Worm (Caenorhabditis elegans) whole organism, mixed stage, embryonic: ENCODE results near the gene Y97E10AR.3.

ENCODE experiments used
- M03D4.4 ChIP-seq: sonication (generic microtip); optimal IDR thresholded peaks from 2 replicates; lab custom pipeline; 2017; ENCODE audit warnings: mild to moderate bottlenecking, missing genetic modification characterization, missing compliant biosample characterization
- bed-3 ChIP-seq: fragments of 200-800 bp; sonication (Bioruptor generic); optimal IDR thresholded peaks from 3 replicates; lab custom pipeline; 2018; ENCODE audit warnings: mild to moderate bottlenecking, missing genetic modification characterization, moderate library complexity, missing compliant biosample characterization
- blmp-1 ChIP-seq: fragments of 150-350 bp; optimal IDR thresholded peaks from 2 replicates; lab custom pipeline; 2014; ENCODE audit warnings: missing biosample characterization, missing genetic modification characterization
- ceh-39 ChIP-seq: fragments of 150-350 bp; optimal IDR thresholded peaks from 2 replicates; lab custom pipeline; 2014; ENCODE audit warnings: missing biosample characterization, missing genetic modification characterization
- ceh-83 ChIP-seq: fragments of 200-800 bp; sonication (Bioruptor generic); optimal IDR thresholded peaks from 2 replicates; lab custom pipeline; 2018; ENCODE audit warnings: mild to moderate bottlenecking, missing genetic modification characterization, missing compliant biosample characterization
- ces-1 ChIP-seq: fragments of 150-350 bp; optimal IDR thresholded peaks from 2 replicates; lab custom pipeline; 2014; ENCODE audit warnings: missing biosample characterization, missing genetic modification reagents, missing genetic modification characterization
- drap-1 ChIP-seq: fragments of 200-800 bp; sonication (Bioruptor generic); optimal IDR thresholded peaks from 3 replicates; lab custom pipeline; 2018; ENCODE audit warnings: mild to moderate bottlenecking, missing genetic modification characterization, missing compliant biosample characterization
- elt-3 ChIP-seq: fragments of 150-350 bp; optimal IDR thresholded peaks from 2 replicates; lab custom pipeline; 2014; ENCODE audit warnings: missing biosample characterization, missing genetic modification characterization
- flh-1 ChIP-seq: fragments of 200-800 bp; sonication (Bioruptor generic); optimal IDR thresholded peaks from 2 replicates; lab custom pipeline; 2018; ENCODE audit warnings: mild to moderate bottlenecking, missing genetic modification characterization, moderate library complexity, missing compliant biosample characterization
- ham-2 ChIP-seq: fragments of 200-800 bp; sonication (Bioruptor generic); optimal IDR thresholded peaks from 2 replicates; lab custom pipeline; 2018; ENCODE audit warnings: mild to moderate bottlenecking, missing genetic modification characterization, missing compliant biosample characterization
- lin-13 ChIP-seq: fragments of 150-350 bp; optimal IDR thresholded peaks from 2 replicates; lab custom pipeline; 2014; ENCODE audit warnings: missing biosample characterization, missing genetic modification characterization
- lin-32 ChIP-seq: fragments of 200-800 bp; sonication (Bioruptor generic); optimal IDR thresholded peaks from 2 replicates; lab custom pipeline; 2018; ENCODE audit warnings: mild to moderate bottlenecking, missing genetic modification characterization, missing compliant biosample characterization
- lsy-2 ChIP-seq: fragments of 150-350 bp; optimal IDR thresholded peaks from 2 replicates; lab custom pipeline; 2014; ENCODE audit warnings: missing biosample characterization, missing genetic modification characterization
- mab-5 ChIP-seq: fragments of 150-350 bp; optimal IDR thresholded peaks from 2 replicates; lab custom pipeline; 2014; ENCODE audit warnings: missing biosample characterization, missing genetic modification characterization
- mep-1 ChIP-seq: fragments of 150-350 bp; optimal IDR thresholded peaks from 2 replicates; lab custom pipeline; 2017; ENCODE audit warnings: missing biosample characterization, missing genetic modification reagents, missing genetic modification characterization, inconsistent platforms
- nhr-237 ChIP-seq: fragments of 150-350 bp; optimal IDR thresholded peaks from 2 replicates; lab custom pipeline; 2014; ENCODE audit warnings: missing biosample characterization, missing genetic modification characterization
- pha-4 ChIP-seq: fragments of 150-350 bp; optimal IDR thresholded peaks from 2 replicates; lab custom pipeline; 2018; ENCODE audit warnings: missing biosample characterization, missing genetic modification reagents, missing genetic modification characterization
- sem-2 ChIP-seq: fragments of 200-800 bp; sonication (Bioruptor generic); optimal IDR thresholded peaks from 2 replicates; lab custom pipeline; 2018; ENCODE audit warnings: mild to moderate bottlenecking, missing genetic modification characterization, missing compliant biosample characterization
- snpc-4 ChIP-seq: fragments of 150-350 bp; optimal IDR thresholded peaks from 2 replicates; lab custom pipeline; 2014; ENCODE audit warnings: missing biosample characterization, missing genetic modification characterization
- sptf-1 ChIP-seq: sonication (generic microtip); optimal IDR thresholded peaks from 2 replicates; lab custom pipeline; 2017; ENCODE audit warnings: mild to moderate bottlenecking, missing genetic modification characterization, moderate library complexity, missing compliant biosample characterization
- tbx-8 ChIP-seq: fragments of 200-800 bp; sonication (Bioruptor generic); optimal IDR thresholded peaks from 2 replicates; lab custom pipeline; 2018; ENCODE audit warnings: mild to moderate bottlenecking, missing genetic modification characterization, moderate library complexity, missing compliant biosample characterization
- unc-120 ChIP-seq: sonication (generic microtip); optimal IDR thresholded peaks from 2 replicates; lab custom pipeline; 2017; ENCODE audit warnings: missing genetic modification characterization, missing compliant biosample characterization; ENCODE audit not compliant: poor library complexity, severe bottlenecking
- unc-62 ChIP-seq: fragments of 150-350 bp; optimal IDR thresholded peaks from 2 replicates; lab custom pipeline; 2014; ENCODE audit warnings: missing biosample characterization, missing genetic modification reagents, missing genetic modification characterization
- ztf-11 ChIP-seq: fragments of 150-350 bp; optimal IDR thresholded peaks from 2 replicates; lab custom pipeline; 2014; ENCODE audit warnings: missing biosample characterization, missing genetic modification characterization

Gene Y97E10AR.3

DNA sequence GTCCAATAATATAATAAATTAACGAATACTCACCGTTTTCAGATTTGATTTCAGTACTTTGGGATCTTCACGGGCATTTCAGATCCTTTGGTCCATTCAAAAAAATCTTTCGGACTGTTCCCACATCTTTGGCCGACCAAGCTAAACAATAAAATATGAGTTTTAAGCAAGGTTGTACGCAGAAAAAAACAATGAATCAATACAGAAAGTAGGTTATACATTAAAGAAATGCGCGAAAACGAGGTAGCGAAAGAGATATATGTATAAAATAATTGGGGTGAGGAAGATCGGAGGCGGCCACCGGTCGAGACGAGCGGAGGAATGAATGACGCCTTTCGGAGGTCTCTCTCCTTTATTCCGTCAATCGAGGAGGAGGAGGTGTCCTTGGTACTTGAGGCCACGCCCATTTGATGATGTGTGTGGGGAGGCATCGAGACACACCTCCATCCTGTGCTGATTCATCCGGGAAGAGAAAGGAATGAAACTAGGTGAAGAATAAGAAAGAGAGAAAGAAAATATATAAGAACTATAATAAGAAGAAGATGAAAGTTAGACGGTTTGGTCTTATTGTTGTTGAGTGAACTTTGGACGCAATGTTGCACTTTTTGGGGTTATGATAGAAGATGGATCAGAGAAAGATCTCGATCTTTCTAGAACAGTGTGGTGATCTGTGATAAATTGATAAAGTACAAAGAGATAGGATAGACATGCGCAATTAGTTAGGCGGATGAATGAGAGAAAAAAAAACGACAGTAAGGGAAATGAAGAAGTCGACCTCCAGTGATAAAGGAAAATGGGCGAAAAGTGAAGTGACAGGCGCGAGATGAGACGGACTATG is 33.2 kb upstream of the Y97E10AR.3 start:
- TF ChIP-seq blmp-1 (tag; lab: Kevin White, UChicago) = peak; percentile 70
- TF ChIP-seq unc-62 (GFP tag; lab: Kevin White, UChicago) = peak; percentile 43
- TF ChIP-seq ceh-83 (GFP tag; lab: Kevin White, UChicago) = no peak
- TF ChIP-seq tbx-8 (GFP tag; lab: Kevin White, UChicago) = peak; percentile 38
- TF ChIP-seq flh-1 (GFP tag; lab: Kevin White, UChicago) = no peak
- TF ChIP-seq elt-3 = peak; percentile 52

DNA sequence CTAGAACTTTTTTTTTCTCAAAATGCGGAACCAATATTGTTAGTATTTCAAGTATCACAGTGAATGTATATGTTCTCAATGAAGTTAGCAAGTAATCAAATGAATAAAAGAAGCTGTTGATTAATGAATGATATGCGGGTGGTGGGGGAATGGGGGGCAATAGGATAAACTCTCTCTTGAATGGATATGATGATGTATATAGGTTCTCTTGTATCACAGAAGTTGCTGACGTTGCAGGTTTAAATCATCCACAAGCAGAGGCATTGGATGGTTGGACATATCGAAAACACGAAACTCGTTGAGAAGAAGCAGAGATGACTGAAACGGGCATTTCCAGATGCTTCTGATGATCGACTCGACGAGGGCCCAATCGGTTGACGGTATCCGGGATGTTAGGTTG is 32.3 kb upstream of the Y97E10AR.3 start:
- TF ChIP-seq mab-5 (tag; lab: Kevin White, UChicago) (no peak), drap-1 (GFP tag; lab: Kevin White, UChicago) (no peak), ceh-39 (tag; lab: Kevin White, UChicago) (no peak)

DNA sequence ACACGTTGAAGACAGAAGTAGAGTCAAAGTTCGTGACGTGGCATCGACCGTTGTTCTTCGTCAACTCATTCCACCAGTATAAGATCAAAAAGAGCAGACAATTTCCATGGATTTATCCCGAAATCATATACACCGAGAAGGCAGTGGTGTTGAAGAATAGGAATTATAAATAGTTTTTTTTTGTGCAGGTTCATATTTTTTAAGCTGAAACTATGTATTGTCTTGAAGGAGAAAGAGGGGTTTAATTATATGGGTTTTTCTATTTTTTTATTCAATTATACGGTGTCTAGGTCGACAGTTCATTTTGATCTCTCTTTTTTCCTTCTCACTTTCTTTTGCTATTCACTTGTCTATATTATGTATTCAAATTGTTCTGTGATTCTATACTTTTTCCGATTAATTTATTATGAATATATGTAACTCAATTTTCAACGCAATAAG is 31.8 kb upstream of the Y97E10AR.3 start:
- TF ChIP-seq sptf-1 (tag; lab: Kevin White, UChicago) = peak; percentile 14
- TF ChIP-seq ceh-39 (tag; lab: Kevin White, UChicago) = no peak
- no peak for TF ChIP-seq nhr-237 (tag; lab: Kevin White, UChicago)
- TF ChIP-seq M03D4.4 = no peak
- TF ChIP-seq mep-1 (tag; lab: Kevin White, UChicago) = no peak

- TF ChIP-seq lin-13 (no peak), ceh-83 (GFP tag; lab: Kevin White, UChicago) (no peak), snpc-4 (tag; lab: Kevin White, UChicago) (no peak), ces-1 (GFP tag; lab: Kevin White, UChicago) (no peak), unc-120 (tag; lab: Kevin White, UChicago) (no peak), sem-2 (no peak), bed-3 (GFP tag; lab: Kevin White, UChicago) (no peak), unc-62 (GFP tag; lab: Kevin White, UChicago) (no peak), ham-2 (GFP tag; lab: Kevin White, UChicago) (no peak), ztf-11 (tag; lab: Kevin White, UChicago) (no peak), nhr-237 (tag; lab: Kevin White, UChicago) (no peak), mab-5 (tag; lab: Kevin White, UChicago) (no peak), drap-1 (GFP tag; lab: Kevin White, UChicago) (no peak)
Measured at ce11 chrV:8035947-8036346, 28.6 kb upstream of the Y97E10AR.3 start, which contains the start of gene ZC513.14. Gene ZC513.14 (minus strand): TSS chrV:8036047.

ce11 chrV:8034811-8035210 is 27.5 kb upstream of the Y97E10AR.3 start, which contains the start of gene algn-12:
Gene algn-12 (plus strand): TSS chrV:8035111.
- TF ChIP-seq ces-1 (GFP tag; lab: Kevin White, UChicago) = no peak
- TF ChIP-seq, all 35 proteins: peak for 0

DNA sequence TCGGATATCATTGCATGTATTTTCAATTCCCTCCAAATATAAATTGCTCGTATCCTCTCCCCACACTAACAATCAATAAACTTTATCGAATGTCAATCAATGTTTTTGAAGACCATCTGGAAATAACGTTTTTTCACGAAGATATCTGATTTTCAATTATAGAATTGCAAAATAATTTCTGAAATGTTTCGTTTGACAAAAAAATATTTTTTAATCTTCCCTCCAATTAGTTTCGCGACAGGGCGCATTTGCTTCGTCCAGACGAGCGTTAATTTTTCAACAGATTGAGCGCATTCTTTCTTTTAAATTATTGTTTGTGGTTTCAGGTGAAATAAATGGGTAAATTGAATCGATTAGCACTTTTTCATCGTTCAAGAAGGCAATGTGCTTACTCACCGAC is 23.8 kb upstream of the Y97E10AR.3 start, which contains the start of gene vars-1:
Gene vars-1 (plus strand): TSS at position 291 of the 400 bp plus-strand sequence.
- peak; percentile 47 for TF ChIP-seq lsy-2 (tag; lab: Kevin White, UChicago)
- TF ChIP-seq flh-1 (GFP tag; lab: Kevin White, UChicago) = no peak
- no peak for TF ChIP-seq mab-5 (tag; lab: Kevin White, UChicago)
- TF ChIP-seq ces-1 (GFP tag; lab: Kevin White, UChicago) = peak; percentile 49
- TF ChIP-seq blmp-1 (tag; lab: Kevin White, UChicago) = no peak
- TF ChIP-seq mep-1 (tag; lab: Kevin White, UChicago) = peak; percentile 54
- TF ChIP-seq snpc-4 (tag; lab: Kevin White, UChicago) = no peak
- no peak for TF ChIP-seq ztf-11 (tag; lab: Kevin White, UChicago)
- TF ChIP-seq pha-4 = no peak

- TF ChIP-seq bed-3 (GFP tag; lab: Kevin White, UChicago) (no peak), ztf-11 (tag; lab: Kevin White, UChicago) (no peak), blmp-1 (tag; lab: Kevin White, UChicago) (no peak), lin-32 (GFP tag; lab: Kevin White, UChicago) (no peak), lsy-2 (tag; lab: Kevin White, UChicago) (no peak), ces-1 (GFP tag; lab: Kevin White, UChicago) (no peak)
Measured at ce11 chrV:8028825-8029489, 21.6 kb upstream of the Y97E10AR.3 start, which contains the start of gene oma-2. Gene oma-2 (plus strand): TSS chrV:8029439.
